Fruit fly (Drosophila melanogaster) whole organism, embryonic: ENCODE data around the gene Usf.

ENCODE experiments used
- Atf6 ChIP-seq: fragments of 200-800 bp; sonication (Bioruptor generic); IDR thresholded peaks from 2 replicates; pipeline ENCODE4 v1.3.6; 2022; ENCODE audit warnings: missing biosample characterization, missing genetic modification characterization
- Awh ChIP-seq: fragments of 200-800 bp; sonication (Bioruptor generic); IDR thresholded peaks from 2 replicates; pipeline ENCODE4, ENCODE4 v1.3.6; 2022; ENCODE audit warnings: missing biosample characterization, missing genetic modification characterization
- Bdp1 ChIP-seq: fragments of 200-800 bp; sonication (Bioruptor generic); optimal IDR thresholded peaks from 3 replicates; lab custom pipeline; 2016; ENCODE audit warnings: missing biosample characterization, missing genetic modification characterization
- Bgb ChIP-seq: fragments of 200-800 bp; sonication (Bioruptor generic); IDR thresholded peaks from 2 replicates; pipeline ENCODE4 v1.3.6; 2022; ENCODE audit warnings: missing biosample characterization, missing genetic modification characterization; ENCODE audit not compliant: partially characterized antibody
- Blimp-1 ChIP-seq: fragments of 200-800 bp; sonication (Bioruptor generic); optimal IDR thresholded peaks from 3 replicates; lab custom pipeline; 2018; ENCODE audit warnings: missing biosample characterization, missing genetic modification characterization, mild to moderate bottlenecking, moderate library complexity, missing genetic modification reagents
- CG10431 ChIP-seq: fragments of 200-800 bp; sonication (Bioruptor generic); optimal IDR thresholded peaks from 3 replicates; lab custom pipeline; 2018; ENCODE audit warnings: missing biosample characterization, mild to moderate bottlenecking, missing genetic modification characterization
- CG12236 ChIP-seq: fragments of 200-800 bp; sonication (Bioruptor generic); optimal IDR thresholded peaks from 2 replicates; lab custom pipeline; 2016; ENCODE audit warnings: missing biosample characterization, missing genetic modification characterization
- CG18476 ChIP-seq: fragments of 200-800 bp; sonication (Bioruptor generic); optimal IDR thresholded peaks from 2 replicates; lab custom pipeline; 2016; ENCODE audit warnings: missing biosample characterization, mild to moderate bottlenecking, missing genetic modification characterization
- CG30403 ChIP-seq: fragments of 200-800 bp; sonication (Bioruptor generic); optimal IDR thresholded peaks from 3 replicates; lab custom pipeline; 2016; ENCODE audit warnings: missing biosample characterization, missing genetic modification characterization
- CG32767 ChIP-seq: fragments of 200-800 bp; sonication (Bioruptor generic); IDR thresholded peaks from 2 replicates; pipeline ENCODE4 v1.3.6; 2022; ENCODE audit warnings: missing biosample characterization, missing genetic modification characterization
- CG3726 ChIP-seq: fragments of 200-800 bp; sonication (Bioruptor generic); IDR thresholded peaks from 3 replicates; pipeline ENCODE4, ENCODE4 v1.3.6; 2022; ENCODE audit warnings: missing biosample characterization, missing genetic modification characterization
- CG3847 ChIP-seq: fragments of 200-800 bp; sonication (Bioruptor generic); IDR thresholded peaks from 2 replicates; pipeline ENCODE4 v1.3.6; 2022; ENCODE audit warnings: missing biosample characterization, missing genetic modification characterization
- CG6272 ChIP-seq: fragments of 200-800 bp; sonication (Bioruptor generic); IDR thresholded peaks from 2 replicates; pipeline ENCODE4 v1.3.6; 2022; ENCODE audit warnings: missing biosample characterization, missing genetic modification characterization
- CG7372 ChIP-seq: fragments of 200-800 bp; sonication (Bioruptor generic); IDR thresholded peaks from 2 replicates; pipeline ENCODE4 v1.3.6; 2022; ENCODE audit warnings: missing biosample characterization, missing genetic modification characterization
- CG8388 ChIP-seq: fragments of 200-800 bp; sonication (Bioruptor generic); optimal IDR thresholded peaks from 2 replicates; lab custom pipeline; 2019; ENCODE audit warnings: missing biosample characterization, mild to moderate bottlenecking, missing genetic modification characterization, moderate library complexity
- CG9876 ChIP-seq: fragments of 200-800 bp; sonication (Bioruptor generic); optimal IDR thresholded peaks from 2 replicates; lab custom pipeline; 2016; ENCODE audit warnings: missing biosample characterization, missing genetic modification characterization
- Camta ChIP-seq: fragments of 200-800 bp; sonication (Bioruptor generic); optimal IDR thresholded peaks from 2 replicates; lab custom pipeline; 2016; ENCODE audit warnings: missing biosample characterization, missing genetic modification characterization
- Dbx ChIP-seq: fragments of 200-800 bp; sonication (Bioruptor generic); IDR thresholded peaks from 3 replicates; pipeline ENCODE4 v1.3.6; 2022; ENCODE audit warnings: missing biosample characterization, missing genetic modification characterization
- E2f1 ChIP-seq: fragments of 200-800 bp; sonication (Bioruptor generic); IDR thresholded peaks from 2 replicates; pipeline ENCODE4 v1.3.6; 2022; ENCODE audit warnings: missing biosample characterization, missing genetic modification characterization
- Eip74EF ChIP-seq, 2 experiments: fragments of 200-800 bp in 1 of 2; fragments of >200 bp in 1 of 2; sonication (Bioruptor generic) in 1 of 2; optimal IDR thresholded peaks; 2 replicates each; lab custom pipeline; 2017 to 2019; ENCODE audit warnings: missing biosample characterization in 2 of 2, missing genetic modification characterization in 2 of 2, mild to moderate bottlenecking in 1 of 2, moderate library complexity in 1 of 2
- Gsc ChIP-seq: fragments of 200-800 bp; sonication (Bioruptor generic); IDR thresholded peaks from 2 replicates; pipeline ENCODE4 v1.3.6; 2022; ENCODE audit warnings: missing biosample characterization, missing genetic modification characterization
- H15 ChIP-seq: fragments of 200-800 bp; sonication (Bioruptor generic); IDR thresholded peaks from 3 replicates; pipeline ENCODE4 v1.3.6; 2022; ENCODE audit warnings: missing biosample characterization, missing genetic modification characterization
- Hr51 ChIP-seq, 2 experiments: fragments of 200-800 bp; sonication (Bioruptor generic); optimal IDR thresholded peaks; 2 replicates in 1 of 2; 3 replicates in 1 of 2; lab custom pipeline; 2016 to 2018; ENCODE audit warnings: missing biosample characterization in 2 of 2, missing genetic modification characterization in 2 of 2, mild to moderate bottlenecking in 1 of 2, moderate library complexity in 1 of 2
- Lhr ChIP-seq: fragments of 200-800 bp; sonication (Bioruptor generic); optimal IDR thresholded peaks from 3 replicates; lab custom pipeline; 2017; ENCODE audit warnings: mild to moderate bottlenecking, missing biosample characterization, missing genetic modification reagents, missing genetic modification characterization
- MESR4 ChIP-seq: fragments of 200-800 bp; sonication (Bioruptor generic); optimal IDR thresholded peaks from 2 replicates; lab custom pipeline; 2018; ENCODE audit warnings: missing biosample characterization, mild to moderate bottlenecking, missing genetic modification characterization, moderate library complexity
- NK7.1 ChIP-seq: fragments of 200-800 bp; sonication (Bioruptor generic); optimal IDR thresholded peaks from 3 replicates; lab custom pipeline; 2016; ENCODE audit warnings: missing biosample characterization, missing genetic modification characterization
- Ssrp ChIP-seq: fragments of 200-800 bp; sonication (Bioruptor generic); optimal IDR thresholded peaks from 2 replicates; lab custom pipeline; 2018; ENCODE audit warnings: missing biosample characterization, mild to moderate bottlenecking, missing genetic modification characterization, moderate library complexity
- TFAM ChIP-seq: fragments of 200-800 bp; sonication (Bioruptor generic); optimal IDR thresholded peaks from 2 replicates; lab custom pipeline; 2017; ENCODE audit warnings: missing biosample characterization, missing genetic modification characterization, inconsistent platforms
- Trl ChIP-seq, 3 experiments: fragments of >200 bp in 2 of 3; fragments of 200-800 bp in 1 of 3; sonication (Bioruptor generic) in 1 of 3; optimal IDR thresholded peaks; 2 replicates in 1 of 3; 3 replicates in 2 of 3; lab custom pipeline; 2016 to 2017; ENCODE audit warnings: missing biosample characterization in 1 of 3, missing genetic modification characterization in 1 of 3
- Xbp1 ChIP-seq: fragments of 200-800 bp; sonication (Bioruptor generic); optimal IDR thresholded peaks from 3 replicates; lab custom pipeline; 2016; ENCODE audit warnings: missing biosample characterization, mild to moderate bottlenecking, missing genetic modification characterization
- ato ChIP-seq: fragments of 200-800 bp; sonication (Bioruptor generic); IDR thresholded peaks from 2 replicates; pipeline ENCODE4 v1.3.6; 2022; ENCODE audit warnings: missing biosample characterization, missing genetic modification characterization; ENCODE audit not compliant: partially characterized antibody
- bsh ChIP-seq, 2 experiments: fragments of 200-800 bp; sonication (Bioruptor generic); optimal IDR thresholded peaks; 2 replicates each; lab custom pipeline; 2017 to 2018; ENCODE audit warnings: mild to moderate bottlenecking in 2 of 2, missing biosample characterization in 2 of 2, missing genetic modification characterization in 2 of 2, moderate library complexity in 1 of 2
- ci ChIP-seq: fragments of 200-800 bp; sonication (Bioruptor generic); IDR thresholded peaks from 3 replicates; pipeline ENCODE4 v1.3.6; 2022; ENCODE audit warnings: missing biosample characterization, missing genetic modification characterization
- crp ChIP-seq, 2 experiments: fragments of 200-800 bp; sonication (Bioruptor generic); optimal IDR thresholded peaks; 2 replicates in 1 of 2; 3 replicates in 1 of 2; lab custom pipeline; 2017; ENCODE audit warnings: missing biosample characterization in 2 of 2, missing genetic modification characterization in 2 of 2, mild to moderate bottlenecking in 1 of 2, moderate library complexity in 1 of 2
- dysf ChIP-seq: fragments of 200-800 bp; sonication (Bioruptor generic); IDR thresholded peaks from 3 replicates; pipeline ENCODE4 v1.3.6; 2022; ENCODE audit warnings: missing biosample characterization, missing genetic modification characterization
- exex ChIP-seq: fragments of 200-800 bp; sonication (Bioruptor generic); optimal IDR thresholded peaks from 4 replicates; lab custom pipeline; 2018; ENCODE audit warnings: missing biosample characterization, mild to moderate bottlenecking, missing genetic modification characterization, moderate library complexity
- fd64A ChIP-seq: fragments of 200-800 bp; sonication (Bioruptor generic); optimal IDR thresholded peaks from 3 replicates; lab custom pipeline; 2018; ENCODE audit warnings: missing biosample characterization, mild to moderate bottlenecking, missing genetic modification characterization
- fru ChIP-seq: fragments of >200 bp; optimal IDR thresholded peaks from 2 replicates; lab custom pipeline; 2017
- gro ChIP-seq: fragments of 200-800 bp; sonication (Bioruptor generic); optimal IDR thresholded peaks from 2 replicates; lab custom pipeline; 2016; ENCODE audit warnings: missing biosample characterization, missing genetic modification characterization
- insv ChIP-seq, 2 experiments: fragments of 200-800 bp; sonication (Bioruptor generic); optimal IDR thresholded peaks; 3 replicates each; lab custom pipeline; 2016 to 2018; ENCODE audit warnings: missing biosample characterization in 2 of 2, missing genetic modification characterization in 2 of 2
- ken ChIP-seq: fragments of 200-800 bp; sonication (Bioruptor generic); IDR thresholded peaks from 3 replicates; pipeline ENCODE4 v1.3.6; 2022; ENCODE audit warnings: missing biosample characterization, missing genetic modification characterization
- klu ChIP-seq: fragments of 200-800 bp; sonication (Bioruptor generic); IDR thresholded peaks from 2 replicates; pipeline ENCODE4 v1.3.6; 2022; ENCODE audit warnings: missing biosample characterization, missing genetic modification characterization
- knrl ChIP-seq: fragments of 200-800 bp; sonication (Bioruptor generic); IDR thresholded peaks from 3 replicates; pipeline ENCODE4 v1.3.6; 2022; ENCODE audit warnings: missing biosample characterization, missing genetic modification characterization; ENCODE audit not compliant: partially characterized antibody
- luna ChIP-seq: fragments of 200-800 bp; sonication (Bioruptor generic); optimal IDR thresholded peaks from 2 replicates; lab custom pipeline; 2016; ENCODE audit warnings: missing biosample characterization, missing genetic modification characterization
- nmo ChIP-seq: fragments of 200-800 bp; sonication (Bioruptor generic); optimal IDR thresholded peaks from 2 replicates; lab custom pipeline; 2018; ENCODE audit warnings: missing biosample characterization, mild to moderate bottlenecking, missing genetic modification characterization, moderate library complexity
- so ChIP-seq: fragments of 200-800 bp; sonication (Bioruptor generic); IDR thresholded peaks from 3 replicates; pipeline ENCODE4 v1.3.6; 2022; ENCODE audit warnings: missing biosample characterization, missing genetic modification characterization
- sob ChIP-seq: fragments of 200-800 bp; sonication (Bioruptor generic); IDR thresholded peaks from 2 replicates; pipeline ENCODE4 v1.3.6; 2022; ENCODE audit warnings: missing biosample characterization, missing genetic modification characterization
- unpg ChIP-seq: fragments of 200-800 bp; sonication (Bioruptor generic); optimal IDR thresholded peaks from 3 replicates; lab custom pipeline; 2018; ENCODE audit warnings: missing biosample characterization, mild to moderate bottlenecking, missing genetic modification characterization, moderate library complexity
- vvl ChIP-seq: fragments of 200-800 bp; sonication (Bioruptor generic); IDR thresholded peaks from 2 replicates; pipeline ENCODE4 v1.3.6; 2022; ENCODE audit warnings: missing biosample characterization, missing genetic modification characterization
- zen ChIP-seq: fragments of 200-800 bp; sonication (Bioruptor generic); optimal IDR thresholded peaks from 3 replicates; lab custom pipeline; 2018; ENCODE audit warnings: missing biosample characterization, mild to moderate bottlenecking, missing genetic modification characterization, moderate library complexity

The Usf gene

dm6 chrX:4553999-4554398 lies 5.4 kb upstream of the Usf start, which contains the start of gene CG11444 (continued):
- no peak for TF ChIP-seq Trl (optimal IDR thresholded peaks at IDR 0.05; lab: Kevin White, UChicago)
- TF ChIP-seq Trl (GFP tag; optimal IDR thresholded peaks at IDR 0.05; lab: Kevin White, UChicago): peak; percentile 53
- TF ChIP-seq Atf6 (GFP tag; lab: Robert Waterston, UW): 0 out of 2 replicates have a peak, but pooled peaks have one; percentile 9
- peak; percentile 44 for TF ChIP-seq zen
- TF ChIP-seq sob: peak; percentile 68
- no peak for TF ChIP-seq crp (GFP tag; optimal IDR thresholded peaks at IDR 0.05; lab: Kevin White, UChicago)
- TF ChIP-seq CG3726: no peak
- no peak for TF ChIP-seq klu (GFP tag; lab: Robert Waterston, UW)
- no peak for TF ChIP-seq Eip74EF (GFP tag; optimal IDR thresholded peaks at IDR 0.05; lab: Kevin White, UChicago)
- no peak for TF ChIP-seq CG7372
- 0 out of 3 replicates have a peak, but pooled peaks have one; percentile 58 for TF ChIP-seq Dbx
- peak; percentile 22; the same call in 1 of the 2 replicates for TF ChIP-seq Bgb (GFP tag; lab: Robert Waterston, UW)
- peak; percentile 9 for TF ChIP-seq unpg
- TF ChIP-seq CG10431 (GFP tag; lab: Kevin White, UChicago): no peak
- TF ChIP-seq Camta: peak; percentile 11
- peak; percentile 33 for TF ChIP-seq CG9876 (GFP tag; lab: Kevin White, UChicago)
- TF ChIP-seq vvl (GFP tag; lab: Robert Waterston, UW): peak; percentile 48
- TF ChIP-seq CG12236 (GFP tag; lab: Kevin White, UChicago): no peak
- TF ChIP-seq TFAM (GFP tag; lab: Kevin White, UChicago): no peak
- TF ChIP-seq dysf: 0 out of 3 replicates have a peak, but pooled peaks have one; percentile 15
- peak; percentile 29; the same call in 1 of the 3 replicates for TF ChIP-seq knrl (GFP tag; lab: Robert Waterston, UW)
- TF ChIP-seq CG30403: peak; percentile 43
- no peak for TF ChIP-seq NK7.1
- TF ChIP-seq CG3847 (GFP tag; lab: Robert Waterston, UW): peak; percentile 76
- no peak for TF ChIP-seq Awh (GFP tag; lab: Robert Waterston, UW)
- peak; percentile 61 for TF ChIP-seq Xbp1
- peak; percentile 73 for TF ChIP-seq ken
- TF ChIP-seq so (GFP tag; lab: Robert Waterston, UW): no peak
- no peak for TF ChIP-seq CG6272
- TF ChIP-seq bsh (GFP tag; optimal IDR thresholded peaks at IDR 0.05; lab: Kevin White, UChicago): peak in 1 of 2 experiments; percentile 20
- TF ChIP-seq nmo (GFP tag; lab: Kevin White, UChicago): peak; percentile 59
- TF ChIP-seq luna (GFP tag; lab: Kevin White, UChicago): peak; percentile 58
- TF ChIP-seq insv (GFP tag; optimal IDR thresholded peaks at IDR 0.05; lab: Kevin White, UChicago): peak in 1 of 2 experiments; percentile 22
- TF ChIP-seq E2f1 (GFP tag; lab: Robert Waterston, UW): no peak
- TF ChIP-seq MESR4 (GFP tag; lab: Kevin White, UChicago): peak; percentile 80
- TF ChIP-seq gro: peak; percentile 79
- 0 out of 3 replicates have a peak, but pooled peaks have one; percentile 15 for TF ChIP-seq H15
- TF ChIP-seq Lhr (GFP tag; lab: Kevin White, UChicago): peak; percentile 82
- peak; percentile 38 for TF ChIP-seq exex (tag; lab: Kevin White, UChicago)
- TF ChIP-seq fru: no peak
- peak in 1 of 2 experiments; percentile 19 for TF ChIP-seq Hr51 (GFP tag; optimal IDR thresholded peaks at IDR 0.05; lab: Kevin White, UChicago)
- TF ChIP-seq CG8388: no peak
- TF ChIP-seq ci: peak; percentile 70; the same call in 2 of the 3 replicates
- no peak for TF ChIP-seq CG18476
- no peak for TF ChIP-seq Blimp-1 (GFP tag; lab: Kevin White, UChicago)
- TF ChIP-seq fd64A (GFP tag; lab: Kevin White, UChicago): no peak
- TF ChIP-seq Gsc (GFP tag; lab: Robert Waterston, UW): no peak
- no peak for TF ChIP-seq CG32767 (GFP tag; lab: Robert Waterston, UW)
- TF ChIP-seq Ssrp (tag; lab: Kevin White, UChicago): no peak
- peak; percentile 33 for TF ChIP-seq Bdp1
- no peak for TF ChIP-seq ato
